Worm (Caenorhabditis elegans) whole organism, L4 larva: Measurements from ENCODE around the gene F08F3.6.

Experiments used
- gei-8 ChIP-seq: fragments of 200-800 bp; sonication (Bioruptor generic); optimal IDR thresholded peaks from 2 replicates; lab custom pipeline; 2018; ENCODE audit warnings: mild to moderate bottlenecking, missing genetic modification characterization, missing compliant biosample characterization
- lsy-2 ChIP-seq, 2 experiments: fragments of 150-350 bp in 1 of 2; sonication (generic microtip) in 1 of 2; optimal IDR thresholded peaks; 2 replicates each; lab custom pipeline; 2014 to 2017; ENCODE audit warnings: missing biosample characterization in 2 of 2, missing genetic modification characterization in 2 of 2
- spr-3 ChIP-seq: fragments of 200-800 bp; sonication (Bioruptor generic); optimal IDR thresholded peaks from 2 replicates; lab custom pipeline; 2018; ENCODE audit warnings: mild to moderate bottlenecking, missing genetic modification characterization, missing compliant biosample characterization
- unc-39 ChIP-seq: sonication (generic microtip); optimal IDR thresholded peaks from 2 replicates; lab custom pipeline; 2017; ENCODE audit warnings: missing biosample characterization, missing genetic modification characterization

DNA sequence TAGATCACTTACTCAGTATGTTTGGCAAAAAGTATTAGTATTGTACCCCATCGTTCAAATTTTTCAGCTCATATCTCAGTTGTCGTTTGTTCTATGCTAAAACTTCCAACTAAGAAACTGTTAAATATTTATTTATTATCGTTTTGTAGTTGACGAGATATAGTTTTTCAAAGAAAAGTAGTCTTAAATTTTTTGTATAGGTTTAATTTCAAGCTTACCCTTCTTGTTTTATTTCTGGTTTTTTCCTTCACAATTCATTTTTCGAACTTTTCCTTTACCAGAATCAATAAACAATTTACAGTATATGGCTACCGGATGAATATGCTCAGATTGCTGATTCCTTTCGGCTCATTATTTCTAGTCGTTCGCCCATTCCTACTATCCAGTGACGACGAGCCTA is 26.0 kb upstream of the F08F3.6 start, which contains the start of gene F08F3.1:
- TF ChIP-seq gei-8 (GFP tag; lab: Kevin White, UChicago), result no peak
- TF ChIP-seq spr-3, result no peak
- TF ChIP-seq unc-39 (tag; lab: Kevin White, UChicago), result no peak
- TF ChIP-seq lsy-2 (tag; optimal IDR thresholded peaks at IDR 0.05; lab: Kevin White, UChicago), result no peak
